Fruit fly (Drosophila melanogaster): ENCODE results near the gene cona.

dm6 chr3R:18372688-18373304 is 12.8 kb upstream of the cona start, which contains the start of gene gl:
- TF ChIP-seq pad (GFP tag; optimal IDR thresholded peaks at IDR 0.05) (no peak), CG12768 (GFP tag; optimal IDR thresholded peaks at IDR 0.05) (no peak), toe (GFP tag; optimal IDR thresholded peaks at IDR 0.05) (no peak), cnc (optimal IDR thresholded peaks at IDR 0.05) (no peak), bab1 (GFP tag; optimal IDR thresholded peaks at IDR 0.05) (no peak), CG11617 (GFP tag; optimal IDR thresholded peaks at IDR 0.05) (no peak), Mnt (GFP tag; optimal IDR thresholded peaks at IDR 0.05) (no peak), kay (GFP tag; ENCODE audit: borderline replicate concordance) (no peak), CG33017 (tag; optimal IDR thresholded peaks at IDR 0.05) (no peak), CG7045 (GFP tag; optimal IDR thresholded peaks at IDR 0.05) (no peak), tj (GFP tag; optimal IDR thresholded peaks at IDR 0.05) (no peak), cic (GFP tag; optimal IDR thresholded peaks at IDR 0.05) (no peak), CG7101 (tag; optimal IDR thresholded peaks at IDR 0.05) (no peak)

Measured in whole organism, adult.